Worm (Caenorhabditis elegans) whole organism, L2 larva: ENCODE measurements around the gene rsd-3.
A peak's percentile ranks its signal among the peaks of the same experiment; 100 is the strongest.

Experiments
- ama-1 ChIP-seq: fragments of 150-350 bp; optimal IDR thresholded peaks from 2 replicates; lab custom pipeline; 2018; ENCODE audit warnings: inconsistent platforms
- egl-27 ChIP-seq: sonication (generic microtip); optimal IDR thresholded peaks from 3 replicates; lab custom pipeline; 2017; ENCODE audit warnings: missing biosample characterization, missing genetic modification reagents, missing genetic modification characterization
- fos-1 ChIP-seq: fragments of 150-350 bp; optimal IDR thresholded peaks from 2 replicates; lab custom pipeline; 2014; ENCODE audit warnings: missing biosample characterization, missing genetic modification characterization
- nhr-11 ChIP-seq: fragments of 150-350 bp; optimal IDR thresholded peaks from 2 replicates; lab custom pipeline; 2014; ENCODE audit warnings: missing biosample characterization, missing genetic modification characterization
- nhr-23 ChIP-seq: fragments of 150-350 bp; optimal IDR thresholded peaks from 2 replicates; lab custom pipeline; 2014; ENCODE audit warnings: missing biosample characterization, missing genetic modification reagents, missing genetic modification characterization
- nhr-25 ChIP-seq: fragments of 150-350 bp; sonication (generic microtip); optimal IDR thresholded peaks from 3 replicates; lab custom pipeline; 2014; ENCODE audit warnings: missing biosample characterization, missing genetic modification characterization
- sma-9 ChIP-seq, 2 experiments: fragments of 150-350 bp in 1 of 2; sonication (generic microtip) in 1 of 2; optimal IDR thresholded peaks; 2 replicates each; lab custom pipeline; 2014 to 2016; ENCODE audit warnings: missing genetic modification characterization in 2 of 2, mild to moderate bottlenecking in 1 of 2, missing biosample characterization in 1 of 2, missing compliant biosample characterization in 1 of 2, missing genetic modification reagents in 1 of 2, moderate library complexity in 1 of 2
- unc-39 ChIP-seq: fragments of 150-350 bp; optimal IDR thresholded peaks from 2 replicates; lab custom pipeline; 2014; ENCODE audit warnings: missing biosample characterization, missing genetic modification characterization
- unc-62 ChIP-seq: fragments of 150-350 bp; optimal IDR thresholded peaks from 2 replicates; lab custom pipeline; 2014; ENCODE audit warnings: missing biosample characterization, missing genetic modification reagents, missing genetic modification characterization

DNA sequence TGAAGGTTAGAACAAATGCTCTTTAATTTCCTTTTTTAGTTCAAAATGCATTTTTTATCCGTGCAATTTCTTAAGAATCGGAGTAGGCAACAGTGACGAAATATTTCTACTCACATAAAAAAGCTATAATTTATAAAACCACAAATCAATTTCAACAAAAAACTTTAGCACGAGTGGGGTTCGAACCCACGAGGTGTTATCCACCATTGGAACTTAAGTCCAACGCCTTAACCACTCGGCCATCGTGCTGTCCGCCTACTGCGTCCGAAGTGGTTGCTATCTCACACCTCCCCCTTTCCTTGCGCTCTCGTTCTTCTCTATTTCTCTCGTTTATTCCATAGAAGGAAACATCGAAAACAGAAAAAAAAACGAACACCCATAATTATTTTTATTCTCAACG, 40.6 kb upstream of the rsd-3 start:
- TF ChIP-seq fos-1 (tag; lab: Kevin White, UChicago) (peak; percentile 68), unc-39 (tag; lab: Kevin White, UChicago) (no peak), nhr-25 (tag; lab: Kevin White, UChicago) (no peak), nhr-23 (tag; lab: Kevin White, UChicago) (no peak), nhr-11 (tag; lab: Kevin White, UChicago) (peak; percentile 2), egl-27 (tag; lab: Kevin White, UChicago) (peak; percentile 55), sma-9 (GFP tag; optimal IDR thresholded peaks at IDR 0.05; lab: Kevin White, UChicago) (peak; percentile 87), sma-9 (tag; optimal IDR thresholded peaks at IDR 0.05; lab: Kevin White, UChicago) (no peak), unc-62 (GFP tag; lab: Kevin White, UChicago) (no peak), ama-1 (lab: Kevin White, UChicago) (no peak)
